Worm (Caenorhabditis elegans) whole organism, young adult: ENCODE measurements around the gene nmur-2.

Experiments used
- F22D6.2 ChIP-seq: sonication (generic microtip); optimal IDR thresholded peaks from 2 replicates; lab custom pipeline; 2016; ENCODE audit warnings: mild to moderate bottlenecking, missing genetic modification characterization, missing compliant biosample characterization
- F37B4.10 ChIP-seq: fragments of 200-800 bp; sonication (Bioruptor generic); IDR thresholded peaks from 2 replicates; pipeline ENCODE4 v1.3.6; 2022; ENCODE audit warnings: missing genetic modification characterization, missing compliant biosample characterization
- K11D2.4 ChIP-seq: fragments of 200-800 bp; sonication (Bioruptor generic); IDR thresholded peaks from 2 replicates; pipeline ENCODE4 v1.3.6; 2022; ENCODE audit warnings: missing genetic modification reagents, missing genetic modification characterization, missing compliant biosample characterization
- Y53G8AR.9 ChIP-seq: fragments of 200-800 bp; sonication (Bioruptor generic); conservative IDR thresholded peaks from 2 replicates; pipeline ENCODE4 v1.3.6; 2022; ENCODE audit warnings: missing genetic modification reagents, missing genetic modification characterization, missing compliant biosample characterization
- Y95B8A.8 ChIP-seq: fragments of 200-800 bp; sonication (Bioruptor generic); IDR thresholded peaks from 2 replicates; pipeline ENCODE4 v1.3.6; 2022; ENCODE audit warnings: missing genetic modification reagents, missing genetic modification characterization, missing compliant biosample characterization
- atf-7 ChIP-seq: sonication (generic microtip); optimal IDR thresholded peaks from 2 replicates; lab custom pipeline; 2017; ENCODE audit warnings: mild to moderate bottlenecking, missing genetic modification characterization, missing compliant biosample characterization
- attf-3 ChIP-seq: fragments of 200-800 bp; sonication (Bioruptor generic); conservative IDR thresholded peaks from 2 replicates; pipeline ENCODE4 v1.3.6; 2022; ENCODE audit warnings: missing genetic modification reagents, missing genetic modification characterization, missing compliant biosample characterization
- bed-1 ChIP-seq: fragments of 200-800 bp; sonication (Bioruptor generic); IDR thresholded peaks from 2 replicates; pipeline ENCODE4 v1.3.6; 2022; ENCODE audit warnings: missing genetic modification reagents, missing genetic modification characterization, missing compliant biosample characterization
- ceh-27 ChIP-seq: fragments of 200-800 bp; sonication (Bioruptor generic); optimal IDR thresholded peaks from 2 replicates; lab custom pipeline; 2018; ENCODE audit warnings: mild to moderate bottlenecking, missing genetic modification characterization, moderate library complexity, missing compliant biosample characterization
- ceh-40 ChIP-seq: fragments of 200-800 bp; sonication (Bioruptor generic); IDR thresholded peaks from 2 replicates; pipeline ENCODE4 v1.3.6; 2022; ENCODE audit warnings: missing genetic modification characterization, missing compliant biosample characterization
- ceh-91 ChIP-seq: fragments of 200-800 bp; sonication (Bioruptor generic); IDR thresholded peaks from 2 replicates; pipeline ENCODE4 v1.3.6; 2022; ENCODE audit warnings: missing genetic modification reagents, missing genetic modification characterization, missing compliant biosample characterization
- chd-7 ChIP-seq: sonication (generic microtip); optimal IDR thresholded peaks from 2 replicates; lab custom pipeline; 2016; ENCODE audit warnings: mild to moderate bottlenecking, missing genetic modification characterization, moderate library complexity, missing compliant biosample characterization
- hlh-12 ChIP-seq: sonication (generic microtip); optimal IDR thresholded peaks from 2 replicates; lab custom pipeline; 2016; ENCODE audit warnings: missing genetic modification characterization, missing compliant biosample characterization
- hlh-26 ChIP-seq: fragments of 200-800 bp; sonication (Bioruptor generic); conservative IDR thresholded peaks from 2 replicates; pipeline ENCODE4 v1.3.6; 2022; ENCODE audit warnings: missing genetic modification reagents, missing genetic modification characterization, missing compliant biosample characterization
- hmg-20 ChIP-seq: fragments of 200-800 bp; sonication (Bioruptor generic); IDR thresholded peaks from 2 replicates; pipeline ENCODE4 v1.3.6; 2022; ENCODE audit warnings: missing genetic modification reagents, missing genetic modification characterization, missing compliant biosample characterization
- lin-26 ChIP-seq: fragments of 200-800 bp; sonication (Bioruptor generic); IDR thresholded peaks from 2 replicates; pipeline ENCODE4 v1.3.6; 2022; ENCODE audit warnings: missing genetic modification reagents, missing genetic modification characterization, missing compliant biosample characterization
- lin-35 ChIP-seq, 3 experiments: fragments of 150-350 bp in 2 of 3; sonication (generic microtip) in 1 of 3; optimal IDR thresholded peaks; 2 replicates each; lab custom pipeline; 2014 to 2018; ENCODE audit warnings: missing biosample characterization in 3 of 3, missing genetic modification characterization in 3 of 3, missing genetic modification reagents in 3 of 3
- lin-54 ChIP-seq: fragments of 200-800 bp; sonication (Bioruptor generic); optimal IDR thresholded peaks from 2 replicates; lab custom pipeline; 2018; ENCODE audit warnings: mild to moderate bottlenecking, missing genetic modification characterization, missing compliant biosample characterization
- lsl-1 ChIP-seq: fragments of 200-800 bp; sonication (Bioruptor generic); optimal IDR thresholded peaks from 2 replicates; lab custom pipeline; 2018; ENCODE audit warnings: mild to moderate bottlenecking, missing genetic modification characterization, moderate library complexity, missing compliant biosample characterization
- madf-3 ChIP-seq: fragments of 200-800 bp; sonication (Bioruptor generic); IDR thresholded peaks from 2 replicates; pipeline ENCODE4 v1.3.6; 2022; ENCODE audit warnings: missing genetic modification reagents, missing genetic modification characterization, missing compliant biosample characterization
- nhr-179 ChIP-seq: sonication (generic microtip); optimal IDR thresholded peaks from 2 replicates; lab custom pipeline; 2016; ENCODE audit warnings: mild to moderate bottlenecking, missing genetic modification characterization, missing compliant biosample characterization
- nhr-90 ChIP-seq: sonication (generic microtip); optimal IDR thresholded peaks from 2 replicates; lab custom pipeline; 2016; ENCODE audit warnings: missing genotype, mild to moderate bottlenecking, missing genetic modification characterization, missing compliant biosample characterization
- snpc-1.1 ChIP-seq: sonication (generic microtip); optimal IDR thresholded peaks from 2 replicates; lab custom pipeline; 2017; ENCODE audit warnings: missing genetic modification characterization, mild to moderate bottlenecking, missing compliant biosample characterization, antibody characterized with exemption, moderate library complexity, missing genotype, missing genetic modification reagents; ENCODE audit not compliant: insufficient read depth
- tbx-9 ChIP-seq: sonication (generic microtip); optimal IDR thresholded peaks from 2 replicates; lab custom pipeline; 2016; ENCODE audit warnings: borderline replicate concordance, missing genetic modification characterization, inconsistent platforms, missing compliant biosample characterization
- tlf-1 ChIP-seq: fragments of 200-800 bp; sonication (Bioruptor generic); optimal IDR thresholded peaks from 2 replicates; lab custom pipeline; 2018; ENCODE audit warnings: mild to moderate bottlenecking, missing genetic modification characterization, missing compliant biosample characterization
- unc-130 ChIP-seq: sonication (generic microtip); optimal IDR thresholded peaks from 2 replicates; lab custom pipeline; 2016; ENCODE audit warnings: missing genetic modification reagents, missing genetic modification characterization, missing compliant biosample characterization
- unc-62 ChIP-seq: fragments of 150-350 bp; optimal IDR thresholded peaks from 2 replicates; lab custom pipeline; 2014; ENCODE audit warnings: missing biosample characterization, missing genetic modification reagents, missing genetic modification characterization

Gene nmur-2

DNA sequence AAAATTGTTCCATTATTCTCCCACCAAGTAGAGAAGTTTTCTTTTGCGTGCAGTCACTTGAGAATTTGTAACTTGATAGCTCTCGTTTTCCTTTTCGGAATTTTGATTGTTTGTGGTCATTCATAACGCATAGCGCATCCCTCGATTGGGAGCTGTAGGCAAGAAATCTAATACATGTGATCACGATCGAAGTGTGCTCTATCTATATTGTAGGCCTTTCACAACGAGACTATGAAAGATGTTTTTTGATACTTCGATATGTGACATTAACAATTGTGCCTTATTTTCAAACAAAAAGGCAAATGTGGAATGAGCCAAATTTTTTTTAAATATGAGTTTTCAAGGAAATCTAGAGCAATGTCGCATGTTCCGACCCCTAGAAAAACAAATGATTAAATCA, 49.0 kb downstream of the nmur-2 start:
- TF ChIP-seq lsl-1 (GFP tag; lab: Kevin White, UChicago) (no peak), K11D2.4 (no peak), bed-1 (GFP tag; lab: Robert Waterston, UW) (no peak), lin-26 (GFP tag; lab: Robert Waterston, UW) (no peak), hmg-20 (no peak), snpc-1.1 (tag; lab: Kevin White, UChicago) (no peak), ceh-40 (GFP tag; lab: Robert Waterston, UW) (no peak), nhr-179 (tag; lab: Kevin White, UChicago) (no peak), madf-3 (GFP tag; lab: Robert Waterston, UW) (no peak), hlh-12 (tag; lab: Kevin White, UChicago) (no peak), F22D6.2 (tag; lab: Kevin White, UChicago) (no peak), ceh-27 (GFP tag; lab: Kevin White, UChicago) (no peak)

ce11 chrII:73892-74291, 50.9 kb downstream of the nmur-2 start:
- TF ChIP-seq nhr-90 (tag; lab: Kevin White, UChicago) (no peak), lin-35 (GFP tag; optimal IDR thresholded peaks at IDR 0.05; lab: Kevin White, UChicago) (no peak), F37B4.10 (GFP tag; lab: Robert Waterston, UW) (no peak), tbx-9 (tag; lab: Kevin White, UChicago) (no peak), unc-130 (GFP tag; lab: Kevin White, UChicago) (no peak), Y95B8A.8 (GFP tag; lab: Robert Waterston, UW) (no peak), chd-7 (tag; lab: Kevin White, UChicago) (no peak)

ce11 chrII:73329-73728, 51.5 kb downstream of the nmur-2 start:
- TF ChIP-seq lin-54 (GFP tag; lab: Kevin White, UChicago) (no peak), hlh-26 (GFP tag; lab: Robert Waterston, UW) (no peak), ceh-91 (GFP tag; lab: Robert Waterston, UW) (no peak), Y53G8AR.9 (GFP tag; lab: Robert Waterston, UW) (no peak), atf-7 (tag; lab: Kevin White, UChicago) (no peak), attf-3 (GFP tag; lab: Robert Waterston, UW) (no peak), unc-62 (GFP tag; lab: Kevin White, UChicago) (no peak), tlf-1 (no peak)
